Worm (Caenorhabditis elegans): ENCODE results near the gene C18A11.2.

- TF ChIP-seq egl-27 (tag; optimal IDR thresholded peaks at IDR 0.05), result no peak
- TF ChIP-seq mdl-1 (tag; optimal IDR thresholded peaks at IDR 0.05), result no peak
- no peak for TF ChIP-seq nhr-12 (tag; optimal IDR thresholded peaks at IDR 0.05)
- no peak for TF ChIP-seq ZK546.5 (tag; optimal IDR thresholded peaks at IDR 0.05)
- no peak for TF ChIP-seq nhr-11 (tag; optimal IDR thresholded peaks at IDR 0.05)
- TF ChIP-seq mbf-1 (tag; optimal IDR thresholded peaks at IDR 0.05), result no peak
- TF ChIP-seq nhr-77 (tag; optimal IDR thresholded peaks at IDR 0.05), result no peak
- TF ChIP-seq mab-5 (tag; optimal IDR thresholded peaks at IDR 0.05), result no peak
- no peak for TF ChIP-seq ceh-82 (tag; optimal IDR thresholded peaks at IDR 0.05)
- no peak for TF ChIP-seq nhr-237 (tag; optimal IDR thresholded peaks at IDR 0.05)
- TF ChIP-seq peb-1 (tag; optimal IDR thresholded peaks at IDR 0.05), result no peak
- no peak for TF ChIP-seq ama-1 (optimal IDR thresholded peaks at IDR 0.05)
These were observed 42.2 kb downstream of the C18A11.2 start for ce11 chrX:8109531-8109930.
